Worm (Caenorhabditis elegans): Measurements from ENCODE around the gene C06E7.2.

- no peak for TF ChIP-seq duxl-1 (tag; optimal IDR thresholded peaks at IDR 0.05; ENCODE audit: poor library complexity)
- no peak for TF ChIP-seq ceh-82 (tag; optimal IDR thresholded peaks at IDR 0.05)
- TF ChIP-seq hlh-30 (tag; optimal IDR thresholded peaks at IDR 0.05; ENCODE audit: insufficient read depth): no peak
- no peak for TF ChIP-seq nhr-77 (tag; optimal IDR thresholded peaks at IDR 0.05)
- no peak for TF ChIP-seq ceh-20 (GFP tag; IDR thresholded peaks at IDR 0.05)
- no peak for TF ChIP-seq Y105C5A.15 (GFP tag; IDR thresholded peaks at IDR 0.05)
- no peak for TF ChIP-seq hif-1 (tag; optimal IDR thresholded peaks at IDR 0.05)
- no peak for TF ChIP-seq ceh-28 (tag; optimal IDR thresholded peaks at IDR 0.05)
- no peak for TF ChIP-seq unc-62 (GFP tag; optimal IDR thresholded peaks at IDR 0.05 in 1 of 2)
- no peak for TF ChIP-seq unc-62 (tag; optimal IDR thresholded peaks at IDR 0.05)
- TF ChIP-seq gei-8 (GFP tag; optimal IDR thresholded peaks at IDR 0.05): no peak
Observed at ce11 chrIV:5806348-5806747, 32.9 kb upstream of the C06E7.2 start.

Data from whole organism, L4 larva.